Worm (Caenorhabditis elegans) whole organism, young adult: ENCODE measurements around the gene arrd-25.

Experiments
- F22D6.2 ChIP-seq: sonication (generic microtip); optimal IDR thresholded peaks from 2 replicates; lab custom pipeline; 2016; ENCODE audit warnings: mild to moderate bottlenecking, missing genetic modification characterization, missing compliant biosample characterization
- F39B2.1 ChIP-seq: fragments of 200-800 bp; sonication (Bioruptor generic); IDR thresholded peaks from 2 replicates; pipeline ENCODE4 v1.3.6; 2022; ENCODE audit warnings: missing genetic modification reagents, missing genetic modification characterization, missing compliant biosample characterization
- F49E8.2 ChIP-seq: sonication (generic microtip); optimal IDR thresholded peaks from 3 replicates; lab custom pipeline; 2017; ENCODE audit warnings: missing genetic modification characterization, mild to moderate bottlenecking, missing compliant biosample characterization, antibody characterized with exemption, moderate library complexity; ENCODE audit not compliant: insufficient read depth
- F57C9.4 ChIP-seq: sonication (generic microtip); optimal IDR thresholded peaks from 2 replicates; lab custom pipeline; 2017; ENCODE audit warnings: mild to moderate bottlenecking, missing genetic modification characterization, missing compliant biosample characterization
- K12H6.12 ChIP-seq: fragments of 200-800 bp; sonication (Bioruptor generic); optimal IDR thresholded peaks from 2 replicates; lab custom pipeline; 2018; ENCODE audit warnings: mild to moderate bottlenecking, missing genetic modification characterization, missing compliant biosample characterization
- Y53G8AR.9 ChIP-seq: fragments of 200-800 bp; sonication (Bioruptor generic); conservative IDR thresholded peaks from 2 replicates; pipeline ENCODE4 v1.3.6; 2022; ENCODE audit warnings: missing genetic modification reagents, missing genetic modification characterization, missing compliant biosample characterization
- Y56A3A.18 ChIP-seq: fragments of 200-800 bp; sonication (Bioruptor generic); IDR thresholded peaks from 2 replicates; pipeline ENCODE4 v1.3.6; 2022; ENCODE audit warnings: missing genetic modification reagents, missing genetic modification characterization, missing compliant biosample characterization
- Y95B8A.8 ChIP-seq: fragments of 200-800 bp; sonication (Bioruptor generic); IDR thresholded peaks from 2 replicates; pipeline ENCODE4 v1.3.6; 2022; ENCODE audit warnings: missing genetic modification reagents, missing genetic modification characterization, missing compliant biosample characterization
- ZK185.1 ChIP-seq: sonication (generic microtip); optimal IDR thresholded peaks from 2 replicates; lab custom pipeline; 2016; ENCODE audit warnings: mild to moderate bottlenecking, missing genetic modification characterization, missing compliant biosample characterization; ENCODE audit not compliant: poor library complexity, severe bottlenecking
- akir-1 ChIP-seq: fragments of 200-800 bp; sonication (Bioruptor generic); optimal IDR thresholded peaks from 2 replicates; lab custom pipeline; 2018; ENCODE audit warnings: mild to moderate bottlenecking, missing genetic modification characterization, moderate library complexity, missing compliant biosample characterization
- aptf-3 ChIP-seq: fragments of 200-800 bp; sonication (Bioruptor generic); IDR thresholded peaks from 2 replicates; pipeline ENCODE4 v1.3.6; 2022; ENCODE audit warnings: missing genetic modification characterization, missing compliant biosample characterization
- attf-3 ChIP-seq: fragments of 200-800 bp; sonication (Bioruptor generic); conservative IDR thresholded peaks from 2 replicates; pipeline ENCODE4 v1.3.6; 2022; ENCODE audit warnings: missing genetic modification reagents, missing genetic modification characterization, missing compliant biosample characterization
- cebp-2 ChIP-seq: fragments of 200-800 bp; sonication (Bioruptor generic); IDR thresholded peaks from 2 replicates; pipeline ENCODE4 v1.3.6; 2022; ENCODE audit warnings: missing genetic modification characterization, missing compliant biosample characterization
- ceh-27 ChIP-seq: fragments of 200-800 bp; sonication (Bioruptor generic); optimal IDR thresholded peaks from 2 replicates; lab custom pipeline; 2018; ENCODE audit warnings: mild to moderate bottlenecking, missing genetic modification characterization, moderate library complexity, missing compliant biosample characterization
- die-1 ChIP-seq: sonication (generic microtip); optimal IDR thresholded peaks from 2 replicates; lab custom pipeline; 2016; ENCODE audit warnings: missing genotype, mild to moderate bottlenecking, missing genetic modification characterization, missing compliant biosample characterization
- dox-1 ChIP-seq: fragments of 200-800 bp; sonication (Bioruptor generic); IDR thresholded peaks from 2 replicates; pipeline ENCODE4 v1.3.6; 2022; ENCODE audit warnings: missing genetic modification reagents, missing genetic modification characterization, missing compliant biosample characterization
- efl-1 ChIP-seq: fragments of 150-350 bp; optimal IDR thresholded peaks from 2 replicates; lab custom pipeline; 2014; ENCODE audit warnings: missing biosample characterization, missing genetic modification reagents, missing genetic modification characterization
- egl-18 ChIP-seq: fragments of 200-800 bp; sonication (Bioruptor generic); IDR thresholded peaks from 2 replicates; pipeline ENCODE4 v1.3.6; 2022; ENCODE audit warnings: missing genetic modification reagents, missing genetic modification characterization, missing compliant biosample characterization
- egl-44 ChIP-seq: fragments of 200-800 bp; sonication (Bioruptor generic); IDR thresholded peaks from 2 replicates; pipeline ENCODE4 v1.3.6; 2022; ENCODE audit warnings: missing genetic modification reagents, missing genetic modification characterization, missing compliant biosample characterization
- him-1 ChIP-seq: sonication (generic microtip); optimal IDR thresholded peaks from 2 replicates; lab custom pipeline; 2016; ENCODE audit warnings: missing genotype, missing genetic modification reagents, missing genetic modification characterization, missing compliant biosample characterization
- lag-1 ChIP-seq: fragments of 200-800 bp; sonication (Bioruptor generic); IDR thresholded peaks from 2 replicates; pipeline ENCODE4 v1.3.6; 2022; ENCODE audit warnings: missing genetic modification reagents, missing genetic modification characterization, missing compliant biosample characterization
- let-526 ChIP-seq: fragments of 200-800 bp; sonication (Bioruptor generic); IDR thresholded peaks from 2 replicates; pipeline ENCODE4 v1.3.6; 2022; ENCODE audit warnings: missing genetic modification reagents, missing genetic modification characterization, missing compliant biosample characterization
- let-607 ChIP-seq, 2 experiments: fragments of 200-800 bp in 1 of 2; sonication (Bioruptor generic) in 1 of 2; sonication (generic microtip) in 1 of 2; optimal IDR thresholded peaks; 2 replicates each; lab custom pipeline; 2016 to 2018; ENCODE audit warnings: mild to moderate bottlenecking in 2 of 2, missing compliant biosample characterization in 2 of 2, missing genetic modification characterization in 2 of 2, moderate library complexity in 2 of 2, missing genotype in 1 of 2
- lin-26 ChIP-seq: fragments of 200-800 bp; sonication (Bioruptor generic); IDR thresholded peaks from 2 replicates; pipeline ENCODE4 v1.3.6; 2022; ENCODE audit warnings: missing genetic modification reagents, missing genetic modification characterization, missing compliant biosample characterization
- lsl-1 ChIP-seq: fragments of 200-800 bp; sonication (Bioruptor generic); optimal IDR thresholded peaks from 2 replicates; lab custom pipeline; 2018; ENCODE audit warnings: mild to moderate bottlenecking, missing genetic modification characterization, moderate library complexity, missing compliant biosample characterization
- madf-3 ChIP-seq: fragments of 200-800 bp; sonication (Bioruptor generic); IDR thresholded peaks from 2 replicates; pipeline ENCODE4 v1.3.6; 2022; ENCODE audit warnings: missing genetic modification reagents, missing genetic modification characterization, missing compliant biosample characterization
- madf-6 ChIP-seq: fragments of 200-800 bp; sonication (Bioruptor generic); IDR thresholded peaks from 2 replicates; pipeline ENCODE4 v1.3.6; 2022; ENCODE audit warnings: missing genetic modification reagents, missing genetic modification characterization, missing compliant biosample characterization
- madf-8 ChIP-seq: fragments of 200-800 bp; sonication (Bioruptor generic); conservative IDR thresholded peaks from 2 replicates; pipeline ENCODE4 v1.3.6; 2022; ENCODE audit warnings: missing genetic modification reagents, missing genetic modification characterization, missing compliant biosample characterization
- mcd-1 ChIP-seq: fragments of 200-800 bp; sonication (Bioruptor generic); IDR thresholded peaks from 2 replicates; pipeline ENCODE4 v1.3.6; 2022; ENCODE audit warnings: missing genetic modification reagents, missing genetic modification characterization, missing compliant biosample characterization
- rpc-1 ChIP-seq, 2 experiments: fragments of 150-350 bp in 1 of 2; sonication (generic microtip) in 1 of 2; optimal IDR thresholded peaks; 2 replicates each; lab custom pipeline; 2014 to 2018; ENCODE audit warnings: missing biosample characterization in 1 of 2, missing genetic modification characterization in 1 of 2, missing genetic modification reagents in 1 of 2, missing genotype in 1 of 2
- sea-2 ChIP-seq: fragments of 200-800 bp; sonication (Bioruptor generic); IDR thresholded peaks from 2 replicates; pipeline ENCODE4 v1.3.6; 2022; ENCODE audit warnings: missing genetic modification characterization, missing compliant biosample characterization
- snpc-1.1 ChIP-seq: sonication (generic microtip); optimal IDR thresholded peaks from 2 replicates; lab custom pipeline; 2017; ENCODE audit warnings: missing genetic modification characterization, mild to moderate bottlenecking, missing compliant biosample characterization, antibody characterized with exemption, moderate library complexity, missing genotype, missing genetic modification reagents; ENCODE audit not compliant: insufficient read depth
- sptf-2 ChIP-seq: fragments of 200-800 bp; sonication (Bioruptor generic); optimal IDR thresholded peaks from 2 replicates; lab custom pipeline; 2018; ENCODE audit warnings: mild to moderate bottlenecking, missing genetic modification characterization, missing compliant biosample characterization
- unc-130 ChIP-seq: sonication (generic microtip); optimal IDR thresholded peaks from 2 replicates; lab custom pipeline; 2016; ENCODE audit warnings: missing genetic modification reagents, missing genetic modification characterization, missing compliant biosample characterization
- zfh-2 ChIP-seq: fragments of 200-800 bp; sonication (Bioruptor generic); conservative IDR thresholded peaks from 2 replicates; pipeline ENCODE4 v1.3.6; 2022; ENCODE audit warnings: missing genetic modification reagents, missing genetic modification characterization, missing compliant biosample characterization
- zim-3 ChIP-seq: sonication (generic microtip); optimal IDR thresholded peaks from 2 replicates; lab custom pipeline; 2017; ENCODE audit warnings: mild to moderate bottlenecking, missing genetic modification characterization, moderate library complexity, missing compliant biosample characterization
- ztf-26 ChIP-seq: sonication (generic microtip); optimal IDR thresholded peaks from 2 replicates; lab custom pipeline; 2017; ENCODE audit warnings: missing genetic modification characterization, missing compliant biosample characterization
- ztf-28 ChIP-seq: fragments of 200-800 bp; sonication (Bioruptor generic); IDR thresholded peaks from 2 replicates; pipeline ENCODE4 v1.3.6; 2022; ENCODE audit warnings: missing genetic modification reagents, missing genetic modification characterization, missing compliant biosample characterization

Gene arrd-25

ce11 chrX:14039293-14039692 lies 5.7 kb downstream of the arrd-25 start:
- no peak for TF ChIP-seq lin-26 (GFP tag; lab: Robert Waterston, UW)
- TF ChIP-seq madf-6, result no peak
- TF ChIP-seq him-1 (tag; lab: Kevin White, UChicago), result no peak
- TF ChIP-seq lag-1 (GFP tag; lab: Robert Waterston, UW), result no peak
- no peak for TF ChIP-seq mcd-1 (GFP tag; lab: Robert Waterston, UW)
- no peak for TF ChIP-seq let-526 (GFP tag; lab: Robert Waterston, UW)
- TF ChIP-seq attf-3 (GFP tag; lab: Robert Waterston, UW), result no peak
- TF ChIP-seq Y53G8AR.9, result no peak
- no peak for TF ChIP-seq rpc-1 (optimal IDR thresholded peaks at IDR 0.05; lab: Kevin White, UChicago)
- no peak for TF ChIP-seq rpc-1 (tag; optimal IDR thresholded peaks at IDR 0.05; lab: Kevin White, UChicago)
- TF ChIP-seq akir-1 (GFP tag; lab: Kevin White, UChicago), result no peak
- no peak for TF ChIP-seq Y56A3A.18 (GFP tag; lab: Robert Waterston, UW)
- TF ChIP-seq zim-3, result no peak
- no peak for TF ChIP-seq Y95B8A.8 (GFP tag; lab: Robert Waterston, UW)
- TF ChIP-seq K12H6.12 (tag; lab: Kevin White, UChicago), result no peak
- TF ChIP-seq sea-2, result no peak
- no peak for TF ChIP-seq cebp-2
- no peak for TF ChIP-seq ceh-27 (GFP tag; lab: Kevin White, UChicago)
- TF ChIP-seq dox-1 (GFP tag; lab: Robert Waterston, UW), result no peak

- no peak for TF ChIP-seq F39B2.1 (GFP tag; lab: Robert Waterston, UW)
- TF ChIP-seq egl-18 (GFP tag; lab: Robert Waterston, UW), result no peak
- TF ChIP-seq ztf-26 (tag; lab: Kevin White, UChicago), result no peak
- no peak for TF ChIP-seq let-607 (tag; optimal IDR thresholded peaks at IDR 0.05; lab: Kevin White, UChicago)
- TF ChIP-seq zfh-2, result peak; percentile 59
- TF ChIP-seq aptf-3, result 0 out of 2 replicates have a peak, but pooled peaks have one; percentile 35
- TF ChIP-seq ZK185.1, result no peak
Observed at ce11 chrX:14044362-14044761, 10.8 kb downstream of the arrd-25 start.

ce11 chrX:14047609-14048008 lies 14.0 kb downstream of the arrd-25 start:
- TF ChIP-seq madf-8 (GFP tag; lab: Robert Waterston, UW) (no peak), egl-18 (GFP tag; lab: Robert Waterston, UW) (no peak), unc-130 (GFP tag; lab: Kevin White, UChicago) (no peak), sptf-2 (GFP tag; lab: Kevin White, UChicago) (no peak), ztf-28 (no peak), snpc-1.1 (tag; lab: Kevin White, UChicago) (no peak), efl-1 (no peak), madf-3 (no peak), zim-3 (no peak), egl-44 (GFP tag; lab: Robert Waterston, UW) (no peak), lsl-1 (GFP tag; lab: Kevin White, UChicago) (no peak), F57C9.4 (tag; lab: Kevin White, UChicago) (no peak), F49E8.2 (tag; lab: Kevin White, UChicago) (no peak), F22D6.2 (no peak), die-1 (tag; lab: Kevin White, UChicago) (no peak)
